Worm (Caenorhabditis elegans): ENCODE results near the gene ZK1055.4.

DNA sequence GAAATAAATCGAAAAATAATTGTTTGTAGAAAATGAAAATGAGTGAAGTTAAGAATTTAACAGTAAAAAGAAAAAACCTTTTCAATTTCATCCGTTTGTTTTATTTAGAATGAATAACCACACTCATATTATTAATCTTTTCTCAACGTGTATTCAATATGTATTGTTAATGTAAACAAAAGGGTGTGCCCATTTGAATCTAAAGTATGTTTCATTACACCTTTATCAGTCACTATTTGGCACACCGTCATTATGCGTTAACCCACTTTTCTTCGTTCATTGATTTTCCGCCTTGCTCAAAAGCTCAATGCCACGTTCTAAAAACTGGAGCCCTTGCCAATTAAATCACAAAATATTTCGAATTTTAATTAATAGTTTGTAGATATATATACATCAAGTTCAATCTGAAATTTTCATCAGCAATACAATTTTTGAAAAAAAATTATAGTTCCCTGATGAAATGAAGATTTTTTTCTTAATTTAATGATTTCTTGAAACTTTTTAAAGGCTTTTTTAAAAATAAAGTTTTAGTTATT lies 15.9 kb upstream of the ZK1055.4 start, which contains the start of gene K04A8.1:
- no peak for TF ChIP-seq nfya-1 (tag; optimal IDR thresholded peaks at IDR 0.05)
- TF ChIP-seq pqm-1 (tag; optimal IDR thresholded peaks at IDR 0.05) = no peak
- TF ChIP-seq ceh-18 (tag; optimal IDR thresholded peaks at IDR 0.05) = no peak

All from whole organism, late embryonic.